Fruit fly (Drosophila melanogaster) whole organism, wandering third instar larva: ENCODE measurements around the gene hoe1.

Source experiments
- CrebA ChIP-seq: fragments of 200-800 bp; sonication (Bioruptor generic); optimal IDR thresholded peaks from 2 replicates; lab custom pipeline; 2016; ENCODE audit warnings: missing biosample characterization, mild to moderate bottlenecking, missing genetic modification characterization, borderline replicate concordance
- HLH106 ChIP-seq: fragments of 200-800 bp; optimal IDR thresholded peaks from 3 replicates; lab custom pipeline; 2019; ENCODE audit warnings: missing biosample characterization, mild to moderate bottlenecking, missing genetic modification characterization, moderate library complexity
- Hnf4 ChIP-seq: fragments of 200-800 bp; sonication (Bioruptor generic); optimal IDR thresholded peaks from 2 replicates; lab custom pipeline; 2016; ENCODE audit warnings: missing biosample characterization, mild to moderate bottlenecking, missing genetic modification characterization
- Hr78 ChIP-seq: fragments of >200 bp; optimal IDR thresholded peaks from 2 replicates; lab custom pipeline; 2017; ENCODE audit warnings: missing biosample characterization, missing genetic modification characterization
- Hr83 ChIP-seq: fragments of 200-300 bp; sonication (Bioruptor generic); optimal IDR thresholded peaks from 2 replicates; lab custom pipeline; 2016; ENCODE audit warnings: missing biosample characterization, mild to moderate bottlenecking, missing genetic modification characterization, moderate library complexity; ENCODE audit not compliant: poor library complexity, severe bottlenecking
- Jra ChIP-seq: sonication (Bioruptor generic); optimal IDR thresholded peaks from 2 replicates; lab custom pipeline; 2016; ENCODE audit warnings: missing biosample characterization, missing genetic modification characterization
- Myc ChIP-seq: fragments of >200 bp; optimal IDR thresholded peaks from 2 replicates; lab custom pipeline; 2017
- N ChIP-seq: fragments of >200 bp; optimal IDR thresholded peaks from 2 replicates; lab custom pipeline; 2018; ENCODE audit warnings: missing biosample characterization, missing external identifiers, missing genetic modification characterization
- OdsH ChIP-seq: fragments of 200-800 bp; sonication (Bioruptor generic); optimal IDR thresholded peaks from 2 replicates; lab custom pipeline; 2016; ENCODE audit warnings: missing biosample characterization, mild to moderate bottlenecking, missing genetic modification characterization
- Rel ChIP-seq, 2 experiments: fragments of 200-800 bp; sonication (Bioruptor generic) in 1 of 2; optimal IDR thresholded peaks; 2 replicates in 1 of 2; 3 replicates in 1 of 2; lab custom pipeline; 2016 to 2019; ENCODE audit warnings: mild to moderate bottlenecking in 2 of 2, missing biosample characterization in 2 of 2, missing genetic modification characterization in 2 of 2, moderate library complexity in 1 of 2
- Sp1 ChIP-seq: fragments of 200-800 bp; sonication (Bioruptor generic); optimal IDR thresholded peaks from 3 replicates; lab custom pipeline; 2019; ENCODE audit warnings: missing biosample characterization, mild to moderate bottlenecking, missing genetic modification characterization, moderate library complexity
- Vsx2 ChIP-seq: fragments of 200-300, 225-300 bp; sonication (Bioruptor generic); optimal IDR thresholded peaks from 2 replicates; lab custom pipeline; 2018; ENCODE audit warnings: missing biosample characterization, missing genetic modification characterization; ENCODE audit not compliant: partially characterized antibody
- brk ChIP-seq: fragments of 200-800 bp; sonication (Bioruptor generic); optimal IDR thresholded peaks from 2 replicates; lab custom pipeline; 2016; ENCODE audit warnings: missing biosample characterization, mild to moderate bottlenecking, missing genetic modification characterization
- dl ChIP-seq, 2 experiments: fragments of 175-275, 200-275 bp in 1 of 2; fragments of 200-275 bp in 1 of 2; sonication (Bioruptor generic); optimal IDR thresholded peaks; lab custom pipeline; 2018; ENCODE audit warnings: mild to moderate bottlenecking in 2 of 2, missing biosample characterization in 2 of 2, missing genetic modification characterization in 2 of 2, moderate library complexity in 2 of 2; ENCODE audit not compliant: partially characterized antibody in 2 of 2, insufficient read depth in 1 of 2
- dmrt93B ChIP-seq: fragments of 200-800 bp; sonication (Bioruptor generic); optimal IDR thresholded peaks from 2 replicates; lab custom pipeline; 2018; ENCODE audit warnings: missing biosample characterization, mild to moderate bottlenecking, missing genetic modification characterization
- ey ChIP-seq: fragments of 200-800 bp; sonication (Bioruptor generic); optimal IDR thresholded peaks from 2 replicates; lab custom pipeline; 2016; ENCODE audit warnings: missing biosample characterization, missing genetic modification characterization
- foxo ChIP-seq, 2 experiments: fragments of 200-800 bp; sonication (Bioruptor generic); optimal IDR thresholded peaks; 2 replicates in 1 of 2; 3 replicates in 1 of 2; lab custom pipeline; 2016 to 2017; ENCODE audit warnings: missing biosample characterization in 2 of 2, missing genetic modification characterization in 2 of 2
- fru ChIP-seq: fragments of 200-800 bp; sonication (Bioruptor generic); optimal IDR thresholded peaks from 3 replicates; lab custom pipeline; 2016; ENCODE audit warnings: missing biosample characterization, mild to moderate bottlenecking, missing genetic modification characterization
- h ChIP-seq: fragments of 200-800 bp; sonication (Bioruptor generic); optimal IDR thresholded peaks from 3 replicates; lab custom pipeline; 2016; ENCODE audit warnings: missing biosample characterization, mild to moderate bottlenecking, missing genetic modification characterization
- lola ChIP-seq: fragments of >200 bp; optimal IDR thresholded peaks from 2 replicates; lab custom pipeline; 2017; ENCODE audit warnings: missing biosample characterization, missing genetic modification characterization
- pan ChIP-seq: fragments of >200 bp; optimal IDR thresholded peaks from 2 replicates; lab custom pipeline; 2017
- psq ChIP-seq: fragments of 200-800 bp; sonication (Bioruptor generic); optimal IDR thresholded peaks from 3 replicates; lab custom pipeline; 2017; ENCODE audit warnings: missing biosample characterization, mild to moderate bottlenecking, missing genetic modification characterization, moderate library complexity
- rgr ChIP-seq: fragments of 200-800 bp; sonication (Bioruptor generic); optimal IDR thresholded peaks from 3 replicates; lab custom pipeline; 2016; ENCODE audit warnings: missing biosample characterization, mild to moderate bottlenecking, missing genetic modification characterization
- sage ChIP-seq: fragments of 200-800 bp; sonication (Bioruptor generic); optimal IDR thresholded peaks from 2 replicates; lab custom pipeline; 2016; ENCODE audit warnings: missing biosample characterization, mild to moderate bottlenecking, missing genetic modification characterization
- tai ChIP-seq: sonication (Bioruptor generic); optimal IDR thresholded peaks from 2 replicates; lab custom pipeline; 2016; ENCODE audit warnings: missing biosample characterization, missing genetic modification characterization
- usp ChIP-seq: fragments of >200 bp; optimal IDR thresholded peaks from 2 replicates; lab custom pipeline; 2017; ENCODE audit warnings: missing biosample characterization, missing genetic modification characterization
- woc ChIP-seq: sonication (Bioruptor generic); optimal IDR thresholded peaks from 2 replicates; lab custom pipeline; 2016; ENCODE audit warnings: missing biosample characterization, mild to moderate bottlenecking, missing genetic modification characterization

The hoe1 gene

dm6 chr2L:4906546-4907250 lies 25.5 kb downstream of the hoe1 start, which contains the start of gene snsl:
Gene snsl, minus strand, starts transcription at chr2L:4906762.
- TF ChIP-seq Hnf4 (GFP tag; lab: Kevin White, UChicago) = no peak
- peak; percentile 72 for TF ChIP-seq psq (GFP tag; lab: Kevin White, UChicago)
- peak; percentile 53 for TF ChIP-seq rgr (GFP tag; lab: Kevin White, UChicago)
- TF ChIP-seq brk (GFP tag; lab: Kevin White, UChicago) = no peak
- TF ChIP-seq ey (GFP tag; lab: Kevin White, UChicago) = peak; percentile 19
- peak; percentile 61 for TF ChIP-seq OdsH (GFP tag; lab: Kevin White, UChicago)
- peak; percentile 82 for TF ChIP-seq Sp1 (GFP tag; lab: Kevin White, UChicago)
- TF ChIP-seq sage (GFP tag; lab: Kevin White, UChicago) = no peak
- TF ChIP-seq h (GFP tag; lab: Kevin White, UChicago) = peak; percentile 17
- no peak for TF ChIP-seq Hr78 (GFP tag; lab: Kevin White, UChicago)
- peak; percentile 72 for TF ChIP-seq HLH106 (tag; lab: Kevin White, UChicago)
- TF ChIP-seq fru (GFP tag; lab: Kevin White, UChicago) = peak; percentile 84
- TF ChIP-seq foxo (GFP tag; optimal IDR thresholded peaks at IDR 0.05; lab: Kevin White, UChicago) = peak in 1 of 2 experiments; percentile 72

DNA sequence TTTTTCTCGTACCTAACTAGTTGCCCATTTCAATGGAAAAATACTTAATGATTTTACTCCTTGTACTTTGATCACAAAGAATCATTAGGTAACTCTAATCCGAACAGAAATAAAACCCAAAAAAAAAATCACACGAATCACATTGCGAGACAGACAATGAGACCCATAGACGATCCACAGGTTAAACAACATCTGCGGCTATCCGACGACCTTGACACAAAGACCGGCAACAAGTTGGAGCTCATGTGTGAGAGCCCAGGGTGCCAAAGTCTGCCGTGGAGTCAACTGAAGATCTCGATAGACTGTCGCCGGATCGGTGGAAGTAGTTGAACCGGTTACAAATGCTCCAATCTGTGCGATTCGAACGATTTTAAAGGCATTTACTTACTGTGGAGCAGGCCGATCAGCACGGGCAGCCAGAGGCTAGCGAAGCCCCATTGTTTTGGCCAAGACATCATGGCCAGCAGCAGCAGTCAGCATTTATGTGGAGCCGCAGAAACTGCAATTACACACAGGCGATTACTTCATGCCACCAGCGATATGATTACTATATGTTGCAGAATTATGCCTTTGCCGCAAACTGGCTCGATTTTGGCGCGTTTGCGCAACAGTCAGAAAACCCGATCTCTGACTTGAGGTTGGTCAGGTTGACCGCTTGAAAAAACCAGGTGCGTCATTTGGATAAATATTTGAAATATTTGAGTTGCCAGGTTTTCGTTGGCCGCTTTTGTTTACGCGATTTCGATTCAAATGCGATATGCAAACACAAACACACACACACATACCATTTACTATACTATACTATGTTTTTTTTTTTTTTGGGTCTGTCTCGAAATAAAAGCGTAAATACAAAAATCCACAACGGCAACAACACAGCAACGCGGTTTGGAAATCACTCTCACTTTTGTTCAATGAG lies 26.6 kb downstream of the hoe1 start:
- TF ChIP-seq dl (GFP tag; optimal IDR thresholded peaks at IDR 0.05; lab: Kevin White, UChicago; ENCODE audit: insufficient read depth in 1 of 2, partially characterized antibody in 2 of 2) (no peak), Jra (GFP tag; lab: Kevin White, UChicago) (no peak), CrebA (no peak), tai (GFP tag; lab: Kevin White, UChicago) (no peak), brk (GFP tag; lab: Kevin White, UChicago) (no peak), pan (lab: Kevin White, UChicago) (no peak), Hnf4 (GFP tag; lab: Kevin White, UChicago) (no peak), Myc (lab: Kevin White, UChicago) (no peak), Hr78 (GFP tag; lab: Kevin White, UChicago) (no peak), Rel (GFP tag; optimal IDR thresholded peaks at IDR 0.05; lab: Kevin White, UChicago) (no peak), Rel (tag; optimal IDR thresholded peaks at IDR 0.05; lab: Kevin White, UChicago) (no peak), woc (GFP tag; lab: Kevin White, UChicago) (no peak), sage (GFP tag; lab: Kevin White, UChicago) (no peak), fru (GFP tag; lab: Kevin White, UChicago) (no peak), rgr (GFP tag; lab: Kevin White, UChicago) (no peak)

DNA sequence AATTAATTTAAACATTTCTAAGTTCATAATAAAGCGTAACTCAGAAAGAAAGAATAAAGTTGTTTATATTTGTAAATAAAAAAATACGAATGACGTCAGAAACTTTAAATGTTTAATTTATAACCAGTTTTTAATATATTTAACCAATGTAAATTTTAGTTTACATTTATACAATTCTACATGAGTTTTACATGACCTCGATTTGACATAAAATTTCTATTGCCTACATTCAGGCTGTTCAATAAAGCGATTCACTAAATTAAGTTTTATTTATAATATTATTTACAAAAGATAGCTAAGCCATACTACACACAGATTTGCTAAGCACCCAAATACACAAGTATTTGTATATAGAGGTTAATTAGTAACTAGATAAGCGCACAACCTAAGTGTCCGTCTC lies 28.3 kb downstream of the hoe1 start:
- no peak for TF ChIP-seq lola (GFP tag; lab: Kevin White, UChicago)
- no peak for TF ChIP-seq Sp1 (GFP tag; lab: Kevin White, UChicago)
- TF ChIP-seq CrebA = no peak

dm6 chr2L:4899599-4900559 lies 32.3 kb downstream of the hoe1 start:
- no peak for TF ChIP-seq tai (GFP tag; lab: Kevin White, UChicago)
- peak; percentile 32 for TF ChIP-seq Vsx2 (GFP tag; lab: Kevin White, UChicago)
- TF ChIP-seq dmrt93B = no peak
- peak; percentile 40 for TF ChIP-seq Hr83 (GFP tag; lab: Kevin White, UChicago)
- TF ChIP-seq N = no peak
- no peak for TF ChIP-seq Rel (GFP tag; optimal IDR thresholded peaks at IDR 0.05; lab: Kevin White, UChicago)
- peak; percentile 26 for TF ChIP-seq Rel (tag; optimal IDR thresholded peaks at IDR 0.05; lab: Kevin White, UChicago)
- TF ChIP-seq usp (GFP tag; lab: Kevin White, UChicago) = no peak
- TF ChIP-seq, all 38 proteins: peak for 3
